Worm (Caenorhabditis elegans) whole organism, L4 larva: Measurements from ENCODE around the gene F14F3.4.

Source experiments
- R02D3.7 ChIP-seq: fragments of 150-350 bp; sonication (generic microtip); optimal IDR thresholded peaks from 3 replicates; lab custom pipeline; 2014; ENCODE audit warnings: missing biosample characterization, missing genetic modification characterization
- ZK546.5 ChIP-seq, 2 experiments: sonication (generic microtip); optimal IDR thresholded peaks; 2 replicates each; lab custom pipeline; 2017; ENCODE audit warnings: missing biosample characterization in 2 of 2, missing genetic modification characterization in 2 of 2
- ama-1 ChIP-seq: fragments of 150-350 bp; optimal IDR thresholded peaks from 2 replicates; lab custom pipeline; 2014; ENCODE audit warnings: inconsistent platforms, mixed read lengths
- ceh-20 ChIP-seq: fragments of 200-800 bp; sonication (Bioruptor generic); IDR thresholded peaks from 2 replicates; pipeline ENCODE4 v1.3.6; 2022; ENCODE audit warnings: missing genetic modification reagents, missing genetic modification characterization, missing compliant biosample characterization
- fkh-10 ChIP-seq: fragments of 150-350 bp; optimal IDR thresholded peaks from 2 replicates; lab custom pipeline; 2014; ENCODE audit warnings: missing biosample characterization, missing genetic modification reagents, missing genetic modification characterization
- jun-1 ChIP-seq: fragments of 150-350 bp; optimal IDR thresholded peaks from 2 replicates; lab custom pipeline; 2014; ENCODE audit warnings: missing biosample characterization, missing genetic modification reagents, missing genetic modification characterization
- lin-29 ChIP-seq: fragments of 200-800 bp; sonication (Bioruptor generic); IDR thresholded peaks from 2 replicates; pipeline ENCODE4 v1.3.6; 2022; ENCODE audit warnings: missing genetic modification reagents, missing genetic modification characterization, missing compliant biosample characterization
- mep-1 ChIP-seq: fragments of 150-350 bp; sonication (generic microtip); optimal IDR thresholded peaks from 3 replicates; lab custom pipeline; 2014; ENCODE audit warnings: missing biosample characterization, missing genetic modification characterization
- pha-4 ChIP-seq, 2 experiments: fragments of 150-350 bp in 1 of 2; fragments of 200-800 bp in 1 of 2; sonication (Bioruptor generic) in 1 of 2; IDR thresholded peaks in 1 of 2; optimal IDR thresholded peaks in 1 of 2; 2 replicates each; pipeline versions ENCODE4 v1.3.6 to Lab custom; 2014 to 2022; ENCODE audit warnings: missing genetic modification characterization in 2 of 2, missing genetic modification reagents in 2 of 2, missing biosample characterization in 1 of 2, missing compliant biosample characterization in 1 of 2

DNA sequence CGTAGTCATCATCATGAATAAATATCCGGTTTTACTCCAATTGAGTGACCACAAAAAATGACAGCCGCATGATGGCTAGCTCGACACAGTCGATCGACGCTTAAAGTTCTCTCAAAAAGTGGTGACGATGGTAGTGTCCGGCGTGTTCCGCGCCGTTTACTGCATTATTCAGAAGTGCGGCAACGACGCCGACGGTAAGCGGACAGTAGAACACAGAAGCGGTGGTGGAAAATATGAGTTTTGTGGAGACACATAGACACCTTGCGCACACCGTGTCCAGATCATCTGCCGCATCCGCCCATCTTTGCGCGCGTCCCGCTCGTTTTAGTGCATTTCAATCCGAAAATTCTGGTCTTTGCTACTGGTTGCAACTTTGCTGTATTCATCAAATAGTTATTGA, 38.0 kb upstream of the F14F3.4 start, which contains the start of gene F59F5.7:
- TF ChIP-seq mep-1 (tag; lab: Kevin White, UChicago) (no peak), ZK546.5 (tag; optimal IDR thresholded peaks at IDR 0.05; lab: Kevin White, UChicago) (no peak), ceh-20 (no peak), fkh-10 (GFP tag; lab: Kevin White, UChicago) (no peak), lin-29 (GFP tag; lab: Robert Waterston, UW) (no peak), jun-1 (tag; lab: Kevin White, UChicago) (no peak), R02D3.7 (tag; lab: Kevin White, UChicago) (no peak), ama-1 (lab: Kevin White, UChicago) (no peak), pha-4 (GFP tag; IDR thresholded peaks at IDR 0.05; lab: Robert Waterston, UW) (no peak), pha-4 (tag; optimal IDR thresholded peaks at IDR 0.05; lab: Kevin White, UChicago) (no peak)
